Worm (Caenorhabditis elegans): ENCODE results near the gene T09A5.4.
A peak's percentile ranks its signal among the peaks of the same experiment; 100 is the strongest.

The T09A5.4 gene

ce11 chrII:7870632-7871031, 24.6 kb downstream of the T09A5.4 start (continued):
- TF ChIP-seq pha-4 (tag; optimal IDR thresholded peaks at IDR 0.05) (no peak), B0336.3 (GFP tag; IDR thresholded peaks at IDR 0.05) (0 out of 2 replicates have a peak, but pooled peaks have one; percentile 37), lin-40 (tag; optimal IDR thresholded peaks at IDR 0.05) (no peak), attf-6 (GFP tag; IDR thresholded peaks at IDR 0.05) (no peak), attf-5 (GFP tag; optimal IDR thresholded peaks at IDR 0.05) (peak; percentile 65), unc-62 (GFP tag; optimal IDR thresholded peaks at IDR 0.05) (no peak), attf-3 (GFP tag; conservative IDR thresholded peaks at IDR 0.05) (peak; percentile 73), bed-1 (GFP tag; IDR thresholded peaks at IDR 0.05) (no peak), hrde-1 (tag; optimal IDR thresholded peaks at IDR 0.05; ENCODE audit: borderline replicate concordance) (peak; percentile 12), ama-1 (optimal IDR thresholded peaks at IDR 0.05) (no peak), ama-1 (GFP tag; optimal IDR thresholded peaks at IDR 0.05) (no peak), nfya-1 (tag; optimal IDR thresholded peaks at IDR 0.05; ENCODE audit: borderline replicate concordance, insufficient read depth) (no peak), him-1 (tag; optimal IDR thresholded peaks at IDR 0.05) (no peak), hlh-26 (GFP tag; conservative IDR thresholded peaks at IDR 0.05) (no peak), mxl-1 (tag; optimal IDR thresholded peaks at IDR 0.05) (no peak), dox-1 (GFP tag; IDR thresholded peaks at IDR 0.05) (0 out of 2 replicates have a peak, but pooled peaks have one; percentile 7), T26A5.8 (tag; optimal IDR thresholded peaks at IDR 0.05) (no peak), ccch-3 (GFP tag; optimal IDR thresholded peaks at IDR 0.05) (no peak), mel-28 (tag; optimal IDR thresholded peaks at IDR 0.05; ENCODE audit: borderline replicate concordance) (no peak), rpc-1 (optimal IDR thresholded peaks at IDR 0.05) (no peak), rpc-1 (tag; optimal IDR thresholded peaks at IDR 0.05) (no peak), snpc-4 (GFP tag; optimal IDR thresholded peaks at IDR 0.05) (no peak), snpc-4 (tag; optimal IDR thresholded peaks at IDR 0.05) (peak in 1 of 4 experiments; percentile 39), F10E7.11 (tag; optimal IDR thresholded peaks at IDR 0.05) (no peak), Y67H2A.10 (GFP tag; conservative IDR thresholded peaks at IDR 0.05) (no peak), nfyb-1 (GFP tag; IDR thresholded peaks at IDR 0.05) (no peak), dpl-1 (GFP tag; optimal IDR thresholded peaks at IDR 0.05) (no peak), nhr-90 (tag; optimal IDR thresholded peaks at IDR 0.05) (no peak), F39B2.1 (GFP tag; IDR thresholded peaks at IDR 0.05) (no peak), nhr-80 (tag; optimal IDR thresholded peaks at IDR 0.05) (no peak)

DNA sequence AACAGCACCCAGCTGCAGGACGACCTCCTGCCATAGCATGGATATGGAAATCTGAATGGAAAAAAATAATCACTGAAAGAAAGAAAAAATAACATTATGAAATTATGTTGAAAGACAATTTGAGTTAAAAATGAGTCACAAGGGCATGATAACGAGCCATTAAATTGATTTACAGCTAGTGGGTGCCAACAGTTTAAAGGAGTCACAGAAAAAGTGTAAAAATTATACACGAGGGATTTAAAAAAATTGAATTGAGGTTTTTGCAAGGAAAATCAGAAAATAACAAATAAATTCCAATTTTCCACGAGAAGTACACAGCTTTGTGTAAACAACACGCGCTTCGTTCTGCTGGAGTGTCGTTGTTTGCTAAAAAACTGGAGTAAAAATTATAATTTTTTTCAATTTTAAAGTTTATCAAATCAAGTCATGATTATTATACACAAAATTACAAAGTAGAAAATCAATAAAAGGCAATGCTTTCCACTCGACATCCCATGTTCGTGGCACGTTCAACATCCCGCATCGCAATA, 27.9 kb downstream of the T09A5.4 start, which contains the start of gene T01H3.3:
TSS of gene T01H3.3 (minus strand) at position 51 of the 530 bp plus-strand sequence.
- TF ChIP-seq die-1 (tag; optimal IDR thresholded peaks at IDR 0.05) (no peak), nfyb-1 (GFP tag; IDR thresholded peaks at IDR 0.05) (no peak), F23B12.7 (tag; optimal IDR thresholded peaks at IDR 0.05; ENCODE audit: insufficient read depth) (peak; percentile 27), Y67H2A.10 (GFP tag; conservative IDR thresholded peaks at IDR 0.05) (no peak), tbx-9 (tag; optimal IDR thresholded peaks at IDR 0.05; ENCODE audit: borderline replicate concordance) (no peak), nhr-120 (GFP tag; IDR thresholded peaks at IDR 0.05) (no peak), C17E4.6 (GFP tag; IDR thresholded peaks at IDR 0.05) (no peak), Y53G8AR.9 (GFP tag; conservative IDR thresholded peaks at IDR 0.05) (no peak), attf-6 (GFP tag; IDR thresholded peaks at IDR 0.05) (no peak), F33H1.4 (GFP tag; IDR thresholded peaks at IDR 0.05) (no peak), cebp-1 (GFP tag; IDR thresholded peaks at IDR 0.05) (no peak), cebp-1 (tag; optimal IDR thresholded peaks at IDR 0.05) (peak; percentile 15), attf-3 (GFP tag; conservative IDR thresholded peaks at IDR 0.05) (peak; percentile 91), sdz-38 (tag; optimal IDR thresholded peaks at IDR 0.05) (no peak)

Data from whole organism, young adult.